Worm (Caenorhabditis elegans) whole organism, midembryonic: Measurements from ENCODE around the gene vps-45.
A peak's percentile ranks its signal among the peaks of the same experiment; 100 is the strongest.

Experiments
- T22C8.4 ChIP-seq: fragments of 200-800 bp; sonication (Bioruptor generic); IDR thresholded peaks from 2 replicates; pipeline ENCODE4 v1.3.6; 2022; ENCODE audit warnings: missing genetic modification characterization, missing compliant biosample characterization
- cog-1 ChIP-seq: sonication (generic microtip); optimal IDR thresholded peaks from 2 replicates; lab custom pipeline; 2016; ENCODE audit warnings: missing genetic modification characterization, missing compliant biosample characterization
- flt-1 ChIP-seq: fragments of 200-800 bp; sonication (Bioruptor generic); IDR thresholded peaks from 2 replicates; pipeline ENCODE4 v1.3.6; 2022; ENCODE audit warnings: missing genetic modification characterization, missing compliant biosample characterization
- klf-2 ChIP-seq: fragments of 200-800 bp; sonication (Bioruptor generic); conservative IDR thresholded peaks from 2 replicates; pipeline ENCODE4 v1.3.6; 2022; ENCODE audit warnings: missing genetic modification reagents, missing genetic modification characterization, missing compliant biosample characterization
- med-1 ChIP-seq: sonication (generic microtip); optimal IDR thresholded peaks from 2 replicates; lab custom pipeline; 2017; ENCODE audit warnings: missing genetic modification characterization, mild to moderate bottlenecking, missing compliant biosample characterization, antibody characterized with exemption, missing genetic modification reagents; ENCODE audit not compliant: insufficient read depth
- ref-1 ChIP-seq: fragments of 200-800 bp; sonication (Bioruptor generic); conservative IDR thresholded peaks from 2 replicates; pipeline ENCODE4 v1.3.6; 2022; ENCODE audit warnings: missing genetic modification reagents, missing genetic modification characterization, missing compliant biosample characterization
- tab-1 ChIP-seq: fragments of 200-800 bp; sonication (Bioruptor generic); IDR thresholded peaks from 2 replicates; pipeline ENCODE4 v1.3.6; 2022; ENCODE audit warnings: missing genetic modification characterization, missing compliant biosample characterization
- ztf-23 ChIP-seq: fragments of 200-800 bp; sonication (Bioruptor generic); IDR thresholded peaks from 2 replicates; pipeline ENCODE4 v1.3.6; 2022; ENCODE audit warnings: missing genetic modification reagents, missing genetic modification characterization, missing compliant biosample characterization
- ztf-29 ChIP-seq: fragments of 200-800 bp; sonication (Bioruptor generic); IDR thresholded peaks from 2 replicates; pipeline ENCODE4 v1.3.6; 2022; ENCODE audit warnings: missing genetic modification reagents, missing genetic modification characterization, missing compliant biosample characterization

The vps-45 gene

DNA sequence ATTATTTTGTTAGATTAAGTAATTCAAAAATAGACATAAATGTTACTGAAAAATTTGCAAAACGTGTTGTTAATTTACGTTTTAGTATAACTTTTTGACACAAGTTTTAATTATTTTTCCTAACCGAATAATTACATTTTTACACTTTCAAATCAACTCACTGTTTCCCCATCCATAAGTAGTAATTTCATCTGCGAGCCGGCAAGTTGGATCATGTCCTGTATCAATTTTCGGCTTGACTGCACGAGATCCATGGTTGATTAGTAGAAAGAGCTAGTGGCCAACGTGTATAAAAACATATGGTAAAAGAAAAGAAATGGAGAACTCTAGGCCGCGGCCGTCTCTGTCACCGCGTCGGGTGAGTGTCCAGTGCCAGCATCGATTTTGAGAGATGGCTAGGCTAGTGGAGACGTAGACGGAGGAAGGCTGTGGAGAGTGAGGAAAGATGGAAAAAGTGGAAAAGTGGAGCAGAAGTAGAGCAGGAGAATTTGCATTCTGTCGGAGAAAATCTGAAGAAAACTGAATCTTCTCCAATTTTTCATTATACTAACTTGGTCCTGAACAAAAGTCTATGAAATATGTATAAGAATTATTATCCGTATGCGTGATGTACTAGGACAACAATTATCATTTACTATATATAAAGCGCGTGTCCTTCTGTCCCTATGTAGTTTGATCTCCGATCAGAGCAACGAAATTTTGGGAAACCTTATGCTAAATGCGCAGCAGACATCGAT is at the start of gene vps-45:
TSS of gene vps-45 (minus strand) at position 350 of the 737 bp plus-strand sequence.
- TF ChIP-seq klf-2 (GFP tag; lab: Robert Waterston, UW) (no peak), T22C8.4 (GFP tag; lab: Robert Waterston, UW) (peak; percentile 78; the same call in 1 of the 2 replicates), tab-1 (GFP tag; lab: Robert Waterston, UW) (no peak)

DNA sequence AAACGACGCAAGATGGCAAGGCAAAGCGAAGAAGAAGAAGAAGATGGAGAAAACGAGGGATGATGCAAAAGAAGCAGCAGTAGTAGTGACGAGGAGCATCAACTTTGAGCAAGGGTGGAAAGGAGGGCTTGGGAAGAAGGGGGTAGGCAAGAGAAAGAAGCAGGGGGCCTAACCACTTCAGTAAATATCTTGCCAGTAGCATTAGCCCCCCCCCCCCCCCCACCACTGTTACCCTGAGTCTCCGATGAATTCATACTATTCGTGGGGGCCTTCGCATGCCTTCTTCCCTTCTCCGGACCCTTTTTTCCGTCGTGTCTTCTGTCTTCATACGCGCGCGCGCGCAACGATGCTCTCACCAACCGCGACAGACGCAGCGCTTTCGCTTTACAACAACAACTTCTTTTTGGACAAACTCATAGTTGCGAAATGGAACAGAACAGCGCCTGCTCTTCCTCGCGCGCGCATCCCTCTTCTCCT is 47.2 kb upstream of the vps-45 start:
- TF ChIP-seq flt-1 (GFP tag; lab: Robert Waterston, UW) (no peak), ref-1 (GFP tag; lab: Robert Waterston, UW) (no peak), ztf-23 (peak; percentile 52; the same call in 1 of the 2 replicates)

DNA sequence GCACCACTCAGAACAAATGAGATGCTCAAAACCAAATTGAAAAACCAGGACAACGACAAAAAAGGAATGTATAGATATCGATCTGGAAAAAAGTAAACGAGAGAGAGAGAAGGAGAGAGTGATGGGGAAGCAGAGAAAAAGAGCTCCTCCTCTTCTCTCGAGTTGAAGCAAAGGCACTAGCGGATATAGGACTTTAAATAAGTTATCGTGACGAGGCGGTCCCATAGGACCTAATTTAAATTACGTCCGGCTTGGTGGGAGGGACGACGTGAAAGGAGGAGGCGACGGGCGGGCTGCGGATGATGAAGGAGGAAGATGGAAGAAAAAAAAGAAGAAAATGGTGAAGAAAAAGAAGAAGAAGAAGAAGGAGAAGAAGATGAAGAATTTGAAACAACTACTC is 43.9 kb upstream of the vps-45 start:
- TF ChIP-seq ztf-23: no peak
- TF ChIP-seq T22C8.4 (GFP tag; lab: Robert Waterston, UW): no peak
- TF ChIP-seq ref-1 (GFP tag; lab: Robert Waterston, UW): no peak
- TF ChIP-seq ztf-29 (GFP tag; lab: Robert Waterston, UW): no peak
- no peak for TF ChIP-seq cog-1 (tag; lab: Kevin White, UChicago)
- TF ChIP-seq flt-1 (GFP tag; lab: Robert Waterston, UW): no peak
- TF ChIP-seq med-1 (GFP tag; lab: Kevin White, UChicago): no peak
- TF ChIP-seq klf-2 (GFP tag; lab: Robert Waterston, UW): no peak
- no peak for TF ChIP-seq tab-1 (GFP tag; lab: Robert Waterston, UW)

DNA sequence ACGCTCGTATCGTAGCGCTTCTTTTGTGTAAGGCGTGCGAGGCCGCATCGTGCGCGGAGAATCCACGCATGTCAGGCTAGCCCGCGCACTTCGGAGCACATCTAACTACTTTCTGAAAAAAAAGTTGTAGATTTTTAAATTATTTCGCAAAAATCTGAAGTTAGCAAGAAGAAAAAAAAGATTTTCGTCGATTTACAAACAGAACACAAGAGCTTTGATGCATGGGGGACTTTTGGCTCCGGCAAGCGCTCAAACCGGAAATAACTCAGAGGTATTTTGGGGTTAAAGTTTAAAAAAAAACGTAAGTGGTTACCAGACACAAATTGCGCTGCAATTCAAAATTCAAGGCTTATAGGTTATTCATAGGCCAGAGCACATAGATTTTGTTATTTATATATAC is 42.8 kb upstream of the vps-45 start, which contains the start of the genes F55A4.13 and nlf-1:
TSS of gene F55A4.13 (minus strand) at position 101 of the 400 bp plus-strand sequence.
TSS of gene nlf-1 (minus strand) at position 112 of the 400 bp plus-strand sequence.
- TF ChIP-seq T22C8.4 (GFP tag; lab: Robert Waterston, UW): no peak
- TF ChIP-seq cog-1 (tag; lab: Kevin White, UChicago): no peak
- TF ChIP-seq tab-1 (GFP tag; lab: Robert Waterston, UW): no peak
- no peak for TF ChIP-seq flt-1 (GFP tag; lab: Robert Waterston, UW)
- no peak for TF ChIP-seq med-1 (GFP tag; lab: Kevin White, UChicago)
- TF ChIP-seq klf-2 (GFP tag; lab: Robert Waterston, UW): no peak
- no peak for TF ChIP-seq ref-1 (GFP tag; lab: Robert Waterston, UW)
- no peak for TF ChIP-seq ztf-29 (GFP tag; lab: Robert Waterston, UW)
- no peak for TF ChIP-seq ztf-23

DNA sequence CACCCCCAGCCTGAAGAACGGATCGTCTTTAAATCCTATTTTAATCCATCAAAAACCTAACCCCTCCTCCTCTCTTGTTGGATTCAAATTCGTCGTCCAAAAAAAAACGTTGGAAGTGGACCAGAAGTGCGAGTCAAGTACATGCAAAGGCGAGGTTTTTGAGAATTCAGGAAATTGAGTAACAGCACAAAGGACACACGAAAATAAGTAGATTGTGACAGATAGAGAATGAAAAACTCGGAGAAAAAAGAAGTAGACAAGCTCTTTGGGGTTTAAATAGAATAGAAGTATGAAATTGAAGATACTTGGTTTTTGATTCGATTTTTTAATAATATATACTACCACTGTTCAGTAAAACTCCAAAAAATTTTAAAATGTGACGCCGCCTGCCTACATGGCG is 40.1 kb upstream of the vps-45 start:
- TF ChIP-seq med-1 (GFP tag; lab: Kevin White, UChicago): no peak
- TF ChIP-seq ref-1 (GFP tag; lab: Robert Waterston, UW): no peak
- TF ChIP-seq ztf-23: no peak
- no peak for TF ChIP-seq klf-2 (GFP tag; lab: Robert Waterston, UW)
- no peak for TF ChIP-seq ztf-29 (GFP tag; lab: Robert Waterston, UW)
- TF ChIP-seq T22C8.4 (GFP tag; lab: Robert Waterston, UW): no peak
- TF ChIP-seq tab-1 (GFP tag; lab: Robert Waterston, UW): no peak
- TF ChIP-seq flt-1 (GFP tag; lab: Robert Waterston, UW): no peak
- no peak for TF ChIP-seq cog-1 (tag; lab: Kevin White, UChicago)

DNA sequence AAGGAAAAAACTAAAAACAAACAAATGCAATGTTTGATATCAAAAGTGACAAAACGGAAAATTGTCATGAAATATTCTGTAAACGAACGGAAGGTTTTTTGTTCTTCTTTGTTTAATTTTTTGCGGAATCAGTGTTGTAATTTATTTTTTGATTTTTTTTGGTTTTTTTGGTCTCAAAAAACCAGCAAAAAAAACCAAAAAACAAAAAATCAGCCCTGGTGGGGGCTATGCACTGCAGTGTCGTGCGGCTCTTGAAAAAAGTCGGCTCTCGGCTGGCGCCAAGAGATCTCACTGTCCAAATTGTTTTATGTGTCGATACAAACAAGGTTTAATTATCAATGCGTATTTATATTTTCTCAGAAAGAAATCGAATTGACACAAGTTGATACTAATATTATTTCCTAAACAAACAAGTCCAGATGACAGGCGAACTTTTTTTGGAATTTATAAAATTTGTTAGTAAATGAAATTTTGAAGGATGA is 37.8 kb upstream of the vps-45 start:
- no peak for TF ChIP-seq T22C8.4 (GFP tag; lab: Robert Waterston, UW)
- no peak for TF ChIP-seq ref-1 (GFP tag; lab: Robert Waterston, UW)
- TF ChIP-seq med-1 (GFP tag; lab: Kevin White, UChicago): no peak
- TF ChIP-seq ztf-29 (GFP tag; lab: Robert Waterston, UW): no peak

DNA sequence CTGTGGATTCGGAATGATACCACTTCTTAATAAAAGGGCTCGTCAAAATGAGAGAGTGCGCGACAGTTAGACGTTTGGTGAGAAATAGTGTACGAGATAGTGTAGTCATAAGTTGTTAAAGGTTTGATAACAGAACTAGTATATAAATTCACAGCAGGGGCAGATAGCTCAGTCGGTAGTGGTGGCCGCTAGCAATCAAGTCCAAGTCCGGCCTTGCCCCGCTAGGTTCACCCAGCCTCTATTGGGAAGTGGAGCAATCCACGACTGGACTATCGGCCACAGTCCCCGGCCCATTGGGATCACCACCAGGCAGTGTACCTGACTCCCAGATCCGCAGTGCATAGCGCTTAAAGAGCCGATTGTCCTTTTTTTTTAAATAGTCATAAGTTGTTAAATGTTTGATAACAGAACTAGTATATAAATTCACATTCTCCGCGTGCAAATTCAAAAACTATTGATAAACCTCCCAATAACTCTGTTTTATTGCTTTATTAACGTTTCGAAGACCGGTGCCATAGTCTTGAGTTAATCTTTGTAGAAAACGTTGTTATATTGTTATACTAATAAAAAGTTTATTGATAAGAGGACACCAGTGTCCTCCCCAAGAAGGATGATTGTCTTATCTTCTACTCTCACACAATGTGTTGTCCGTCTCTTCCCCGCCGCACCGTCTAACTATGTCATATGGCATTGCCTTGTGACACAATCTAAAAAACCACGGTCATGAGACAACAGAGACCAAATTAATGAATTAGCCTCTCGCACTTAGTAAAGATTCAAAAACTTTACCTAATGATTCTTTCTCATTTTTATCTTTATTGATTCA is 36.2 kb upstream of the vps-45 start:
- no peak for TF ChIP-seq T22C8.4 (GFP tag; lab: Robert Waterston, UW)
- TF ChIP-seq ref-1 (GFP tag; lab: Robert Waterston, UW): no peak
- TF ChIP-seq ztf-29 (GFP tag; lab: Robert Waterston, UW): no peak
- no peak for TF ChIP-seq klf-2 (GFP tag; lab: Robert Waterston, UW)
- TF ChIP-seq cog-1 (tag; lab: Kevin White, UChicago): no peak
- no peak for TF ChIP-seq tab-1 (GFP tag; lab: Robert Waterston, UW)
- TF ChIP-seq ztf-23: no peak
- no peak for TF ChIP-seq med-1 (GFP tag; lab: Kevin White, UChicago)
- TF ChIP-seq flt-1 (GFP tag; lab: Robert Waterston, UW): no peak

DNA sequence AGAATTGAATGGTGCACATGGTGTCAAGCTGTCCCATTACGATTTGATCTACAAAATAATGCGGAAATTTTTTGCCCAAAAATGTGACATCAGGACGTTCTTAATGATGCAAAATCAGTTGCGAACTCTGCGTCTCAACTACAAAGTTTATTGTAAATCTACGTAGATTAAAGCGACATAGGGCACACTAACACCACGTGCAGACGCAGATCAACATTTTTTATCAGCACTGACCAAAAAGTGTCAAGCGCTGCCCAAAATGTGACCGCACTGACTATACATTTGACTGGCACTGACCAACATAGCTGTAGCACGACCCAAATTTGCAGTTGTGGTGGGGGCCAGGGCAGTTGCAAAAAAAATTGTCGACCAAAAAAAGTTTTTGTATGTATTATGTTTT is 34.9 kb upstream of the vps-45 start:
- no peak for TF ChIP-seq cog-1 (tag; lab: Kevin White, UChicago)
- no peak for TF ChIP-seq klf-2 (GFP tag; lab: Robert Waterston, UW)
- TF ChIP-seq ztf-23: no peak
- TF ChIP-seq tab-1 (GFP tag; lab: Robert Waterston, UW): no peak
- TF ChIP-seq ztf-29 (GFP tag; lab: Robert Waterston, UW): no peak
- TF ChIP-seq flt-1 (GFP tag; lab: Robert Waterston, UW): no peak
- TF ChIP-seq T22C8.4 (GFP tag; lab: Robert Waterston, UW): no peak
- no peak for TF ChIP-seq med-1 (GFP tag; lab: Kevin White, UChicago)
- no peak for TF ChIP-seq ref-1 (GFP tag; lab: Robert Waterston, UW)
